Fruit fly (Drosophila melanogaster) whole organism, pupa: ENCODE measurements around the gene Naa40.
A peak's percentile ranks its signal among the peaks of the same experiment; 100 is the strongest.

Source experiments
- CG10348 ChIP-seq: fragments of 200-800 bp; sonication (Bioruptor generic); IDR thresholded peaks from 2 replicates; pipeline ENCODE4 v1.3.6; 2022; ENCODE audit warnings: missing biosample characterization, missing genetic modification characterization
- CG12605 ChIP-seq: fragments of 200-800 bp; sonication (Bioruptor generic); IDR thresholded peaks from 2 replicates; pipeline ENCODE4 v1.3.6; 2022; ENCODE audit warnings: missing biosample characterization, missing genetic modification characterization
- CG13204 ChIP-seq: fragments of 200-800 bp; sonication (Bioruptor generic); optimal IDR thresholded peaks from 2 replicates; lab custom pipeline; 2018; ENCODE audit warnings: missing biosample characterization, mild to moderate bottlenecking, missing genetic modification characterization, moderate library complexity
- CG14655 ChIP-seq: fragments of 200-800 bp; sonication (Bioruptor generic); optimal IDR thresholded peaks from 3 replicates; lab custom pipeline; 2017; ENCODE audit warnings: mild to moderate bottlenecking, missing biosample characterization, missing genetic modification reagents, missing genetic modification characterization
- CG15710 ChIP-seq: fragments of 200-800 bp; sonication (Bioruptor generic); optimal IDR thresholded peaks from 2 replicates; lab custom pipeline; 2018; ENCODE audit warnings: missing biosample characterization, mild to moderate bottlenecking, missing genetic modification characterization, moderate library complexity
- CG17806 ChIP-seq: fragments of 200-800 bp; sonication (Bioruptor generic); optimal IDR thresholded peaks from 2 replicates; lab custom pipeline; 2018; ENCODE audit warnings: missing biosample characterization, mild to moderate bottlenecking, missing genetic modification characterization, moderate library complexity
- CG32121 ChIP-seq: fragments of 200-800 bp; sonication (Bioruptor generic); IDR thresholded peaks from 2 replicates; pipeline ENCODE4 v1.3.6; 2022; ENCODE audit warnings: missing biosample characterization, missing genetic modification characterization
- CG34367 ChIP-seq: fragments of 200-800 bp; sonication (Bioruptor generic); optimal IDR thresholded peaks from 2 replicates; lab custom pipeline; 2018; ENCODE audit warnings: missing biosample characterization, mild to moderate bottlenecking, missing genetic modification characterization
- CG4496 ChIP-seq: fragments of 200-800 bp; sonication (Bioruptor generic); IDR thresholded peaks from 3 replicates; pipeline ENCODE4 v1.3.6; 2022; ENCODE audit warnings: missing biosample characterization, missing genetic modification characterization
- CG8159 ChIP-seq: fragments of 200-800 bp; sonication (Bioruptor generic); optimal IDR thresholded peaks from 3 replicates; lab custom pipeline; 2018; ENCODE audit warnings: missing biosample characterization, mild to moderate bottlenecking, missing genetic modification characterization, moderate library complexity
- CG8301 ChIP-seq: fragments of 200-800 bp; sonication (Bioruptor generic); optimal IDR thresholded peaks from 2 replicates; lab custom pipeline; 2018; ENCODE audit warnings: missing biosample characterization, mild to moderate bottlenecking, missing genetic modification characterization
- CG9948 ChIP-seq: fragments of 200-800 bp; sonication (Bioruptor generic); optimal IDR thresholded peaks from 2 replicates; lab custom pipeline; 2018; ENCODE audit warnings: missing biosample characterization, mild to moderate bottlenecking, missing genetic modification characterization, moderate library complexity
- D1 ChIP-seq: fragments of 200-800 bp; sonication (Bioruptor generic); optimal IDR thresholded peaks from 2 replicates; lab custom pipeline; 2018; ENCODE audit warnings: missing biosample characterization, mild to moderate bottlenecking, missing genetic modification characterization, moderate library complexity
- EcR ChIP-seq: fragments of 200-800 bp; sonication (Bioruptor generic); optimal IDR thresholded peaks from 3 replicates; lab custom pipeline; 2019; ENCODE audit warnings: missing biosample characterization, missing genetic modification characterization, mild to moderate bottlenecking, moderate library complexity, missing genetic modification reagents
- Ets98B ChIP-seq: fragments of 200-800 bp; sonication (Bioruptor generic); IDR thresholded peaks from 2 replicates; pipeline ENCODE4 v1.3.6; 2022; ENCODE audit warnings: missing biosample characterization, missing genetic modification characterization
- Pif1A ChIP-seq: fragments of 200-800 bp; sonication (Bioruptor generic); optimal IDR thresholded peaks from 3 replicates; lab custom pipeline; 2016; ENCODE audit warnings: missing biosample characterization, missing genetic modification characterization
- Pif1B ChIP-seq: fragments of 200-800 bp; sonication (Bioruptor generic); optimal IDR thresholded peaks from 3 replicates; lab custom pipeline; 2016; ENCODE audit warnings: missing biosample characterization, missing genetic modification characterization
- Snoo ChIP-seq: fragments of 200-800 bp; sonication (Bioruptor generic); optimal IDR thresholded peaks from 3 replicates; lab custom pipeline; 2017; ENCODE audit warnings: missing biosample characterization, mild to moderate bottlenecking, missing genetic modification characterization, inconsistent platforms
- fd96Ca ChIP-seq: fragments of 200-800 bp; sonication (Bioruptor generic); IDR thresholded peaks from 3 replicates; pipeline ENCODE4 v1.3.6; 2022; ENCODE audit warnings: missing biosample characterization, missing genetic modification characterization
- gl ChIP-seq: fragments of 200-800 bp; sonication (Bioruptor generic); optimal IDR thresholded peaks from 2 replicates; lab custom pipeline; 2018; ENCODE audit warnings: missing biosample characterization, mild to moderate bottlenecking, missing genetic modification characterization
- rn ChIP-seq: fragments of 200-800 bp; sonication (Bioruptor generic); IDR thresholded peaks from 2 replicates; pipeline ENCODE4 v1.3.6; 2022; ENCODE audit warnings: missing biosample characterization, missing genetic modification characterization

Gene Naa40

dm6 chr3R:29716782-29717317 lies 7.9 kb downstream of the Naa40 start, which contains the start of gene Obp99b:
Gene Obp99b (minus strand): TSS chr3R:29716896.
- peak; percentile 58 for TF ChIP-seq CG13204
- peak; percentile 42 for TF ChIP-seq CG17806 (tag; lab: Kevin White, UChicago)
- TF ChIP-seq Ets98B (GFP tag; lab: Robert Waterston, UW) = peak; percentile 69; the same call in 1 of the 2 replicates
- TF ChIP-seq CG4496 (GFP tag; lab: Robert Waterston, UW) = peak; percentile 84
- no peak for TF ChIP-seq CG10348 (GFP tag; lab: Robert Waterston, UW)
- TF ChIP-seq CG32121 = peak; percentile 63; the same call in 1 of the 2 replicates
- peak; percentile 69 for TF ChIP-seq Pif1A (GFP tag; lab: Kevin White, UChicago)
- TF ChIP-seq Snoo = peak; percentile 63
- peak; percentile 29 for TF ChIP-seq CG9948 (tag; lab: Kevin White, UChicago)
- TF ChIP-seq rn = 0 out of 2 replicates have a peak, but pooled peaks have one; percentile 11
- peak; percentile 71 for TF ChIP-seq CG34367 (tag; lab: Kevin White, UChicago)
- TF ChIP-seq CG15710 (tag; lab: Kevin White, UChicago) = peak; percentile 36
- TF ChIP-seq CG8301 (tag; lab: Kevin White, UChicago) = peak; percentile 64
- TF ChIP-seq gl (tag; lab: Kevin White, UChicago) = peak; percentile 74
- peak; percentile 75; the same call in 2 of the 3 replicates for TF ChIP-seq fd96Ca
- TF ChIP-seq Pif1B (GFP tag; lab: Kevin White, UChicago) = peak; percentile 24
- peak; percentile 53; the same call in 1 of the 2 replicates for TF ChIP-seq CG12605
- peak; percentile 48 for TF ChIP-seq CG8159 (tag; lab: Kevin White, UChicago)
- no peak for TF ChIP-seq D1 (tag; lab: Kevin White, UChicago)
- peak; percentile 78 for TF ChIP-seq CG14655 (GFP tag; lab: Kevin White, UChicago)
- TF ChIP-seq EcR = peak; percentile 52

- TF ChIP-seq CG4496 (GFP tag; lab: Robert Waterston, UW) (no peak), CG32121 (no peak), CG8159 (tag; lab: Kevin White, UChicago) (no peak), CG13204 (no peak), Snoo (no peak), CG10348 (GFP tag; lab: Robert Waterston, UW) (no peak), CG17806 (tag; lab: Kevin White, UChicago) (no peak), D1 (tag; lab: Kevin White, UChicago) (no peak), Pif1A (GFP tag; lab: Kevin White, UChicago) (no peak), CG12605 (no peak), rn (no peak), CG34367 (tag; lab: Kevin White, UChicago) (no peak), CG9948 (tag; lab: Kevin White, UChicago) (no peak), CG8301 (tag; lab: Kevin White, UChicago) (no peak), Pif1B (GFP tag; lab: Kevin White, UChicago) (no peak)
These were observed 8.5 kb downstream of the Naa40 start for dm6 chr3R:29716043-29716781.

dm6 chr3R:29715277-29715676 lies 9.5 kb downstream of the Naa40 start, which contains the start of gene Dup99B:
Gene Dup99B (minus strand): TSS chr3R:29715377.
- TF ChIP-seq CG9948 (tag; lab: Kevin White, UChicago) = no peak
- no peak for TF ChIP-seq CG10348 (GFP tag; lab: Robert Waterston, UW)
- no peak for TF ChIP-seq rn
- no peak for TF ChIP-seq CG32121
- no peak for TF ChIP-seq EcR
- TF ChIP-seq CG8159 (tag; lab: Kevin White, UChicago) = no peak

- TF ChIP-seq CG10348 (GFP tag; lab: Robert Waterston, UW) (no peak), Pif1B (GFP tag; lab: Kevin White, UChicago) (no peak), CG4496 (GFP tag; lab: Robert Waterston, UW) (no peak), CG34367 (tag; lab: Kevin White, UChicago) (no peak)
These were observed 10.4 kb downstream of the Naa40 start, which contains the start of gene Obp99d for dm6 chr3R:29714314-29714713. Gene Obp99d (plus strand): TSS chr3R:29714505.

dm6 chr3R:29711434-29711833 lies 13.3 kb downstream of the Naa40 start:
- TF ChIP-seq CG13204 = no peak
- TF ChIP-seq CG34367 (tag; lab: Kevin White, UChicago) = no peak
- no peak for TF ChIP-seq gl (tag; lab: Kevin White, UChicago)
- TF ChIP-seq CG14655 (GFP tag; lab: Kevin White, UChicago) = no peak
- no peak for TF ChIP-seq Snoo
- TF ChIP-seq, all 21 proteins: peak for 0

dm6 chr3R:29708322-29708721 lies 16.4 kb downstream of the Naa40 start:
- no peak for TF ChIP-seq CG13204
- no peak for TF ChIP-seq Snoo
- TF ChIP-seq CG10348 (GFP tag; lab: Robert Waterston, UW) = no peak
- TF ChIP-seq CG17806 (tag; lab: Kevin White, UChicago) = no peak
- no peak for TF ChIP-seq CG34367 (tag; lab: Kevin White, UChicago)
- no peak for TF ChIP-seq CG15710 (tag; lab: Kevin White, UChicago)
- no peak for TF ChIP-seq D1 (tag; lab: Kevin White, UChicago)
- TF ChIP-seq CG12605 = no peak
- no peak for TF ChIP-seq gl (tag; lab: Kevin White, UChicago)
- no peak for TF ChIP-seq CG9948 (tag; lab: Kevin White, UChicago)
- no peak for TF ChIP-seq CG32121
- no peak for TF ChIP-seq CG14655 (GFP tag; lab: Kevin White, UChicago)
